Worm (Caenorhabditis elegans) whole organism, L4/young adult: ENCODE results near the gene F56B3.4.

Experiments used
- W03F9.2 ChIP-seq: fragments of 150-350 bp; optimal IDR thresholded peaks from 2 replicates; lab custom pipeline; 2014; ENCODE audit warnings: missing biosample characterization, missing genetic modification characterization
- him-1 ChIP-seq: sonication (generic microtip); optimal IDR thresholded peaks from 2 replicates; lab custom pipeline; 2016; ENCODE audit warnings: missing genotype, missing genetic modification reagents, missing genetic modification characterization, missing compliant biosample characterization

- TF ChIP-seq him-1 (tag; lab: Kevin White, UChicago) (no peak), W03F9.2 (tag; lab: Kevin White, UChicago) (no peak)
These were observed 39.4 kb upstream of the F56B3.4 start for ce11 chrIV:833517-833916.
